Worm (Caenorhabditis elegans): ENCODE data around the gene apa-2.

Gene apa-2

ce11 chrX:9296591-9296990 lies 41.9 kb upstream of the apa-2 start, which contains the start of gene gly-13 (continued):
- TF ChIP-seq mab-9 (GFP tag; IDR thresholded peaks at IDR 0.05) (no peak), nhr-71 (tag; optimal IDR thresholded peaks at IDR 0.05) (peak; percentile 49), ceh-8 (GFP tag; optimal IDR thresholded peaks at IDR 0.05) (no peak), aly-2 (tag; optimal IDR thresholded peaks at IDR 0.05) (no peak), nhr-84 (tag; optimal IDR thresholded peaks at IDR 0.05) (no peak), hlh-17 (GFP tag; optimal IDR thresholded peaks at IDR 0.05; ENCODE audit: borderline replicate concordance) (no peak), efl-1 (optimal IDR thresholded peaks at IDR 0.05) (no peak), efl-1 (GFP tag; optimal IDR thresholded peaks at IDR 0.05 in 1 of 2) (peak in 1 of 2 experiments; percentile 57), ztf-4 (tag; optimal IDR thresholded peaks at IDR 0.05) (no peak), Y116A8C.19 (tag; optimal IDR thresholded peaks at IDR 0.05; ENCODE audit: borderline replicate concordance) (no peak), mep-1 (tag; optimal IDR thresholded peaks at IDR 0.05) (no peak), nhr-12 (tag; optimal IDR thresholded peaks at IDR 0.05) (no peak), ztf-11 (tag; optimal IDR thresholded peaks at IDR 0.05) (no peak), blmp-1 (tag; optimal IDR thresholded peaks at IDR 0.05) (peak; percentile 26), ceh-63 (GFP tag; optimal IDR thresholded peaks at IDR 0.05) (no peak), nhr-76 (tag; optimal IDR thresholded peaks at IDR 0.05) (no peak), C16A3.4 (tag; optimal IDR thresholded peaks at IDR 0.05) (peak; percentile 34), snu-23 (GFP tag; optimal IDR thresholded peaks at IDR 0.05) (peak; percentile 51), egl-27 (tag; optimal IDR thresholded peaks at IDR 0.05) (no peak), nhr-237 (tag; optimal IDR thresholded peaks at IDR 0.05) (no peak), lin-39 (tag; optimal IDR thresholded peaks at IDR 0.05) (no peak), unc-30 (tag; optimal IDR thresholded peaks at IDR 0.05) (no peak), lin-15B (tag; optimal IDR thresholded peaks at IDR 0.05) (no peak), hpl-2 (GFP tag; optimal IDR thresholded peaks at IDR 0.05) (no peak), sup-37 (GFP tag; optimal IDR thresholded peaks at IDR 0.05) (no peak), lin-35 (GFP tag; optimal IDR thresholded peaks at IDR 0.05) (peak in 1 of 2 experiments; percentile 33), lir-3 (tag; optimal IDR thresholded peaks at IDR 0.05; ENCODE audit: poor library complexity) (no peak), ceh-82 (tag; optimal IDR thresholded peaks at IDR 0.05) (no peak), egl-13 (tag; optimal IDR thresholded peaks at IDR 0.05) (no peak), skn-1 (tag; optimal IDR thresholded peaks at IDR 0.05) (peak; percentile 9), pag-3 (tag; optimal IDR thresholded peaks at IDR 0.05; ENCODE audit: borderline replicate concordance, insufficient read depth) (no peak), hlh-4 (tag; optimal IDR thresholded peaks at IDR 0.05) (no peak), nhr-20 (tag; optimal IDR thresholded peaks at IDR 0.05) (peak; percentile 27), irx-1 (tag; optimal IDR thresholded peaks at IDR 0.05) (peak; percentile 5), alr-1 (tag; optimal IDR thresholded peaks at IDR 0.05; ENCODE audit: borderline replicate concordance) (no peak), mef-2 (tag; optimal IDR thresholded peaks at IDR 0.05) (no peak), grh-1 (GFP tag; IDR thresholded peaks at IDR 0.05) (no peak), ceh-90 (tag; optimal IDR thresholded peaks at IDR 0.05) (no peak), fos-1 (tag; optimal IDR thresholded peaks at IDR 0.05) (no peak), pax-3 (tag; optimal IDR thresholded peaks at IDR 0.05) (no peak), lsy-2 (tag; optimal IDR thresholded peaks at IDR 0.05) (peak in 1 of 2 experiments; percentile 30), F16B12.6 (tag; optimal IDR thresholded peaks at IDR 0.05) (no peak), C04F5.9 (tag; optimal IDR thresholded peaks at IDR 0.05) (no peak), snpc-4 (tag; optimal IDR thresholded peaks at IDR 0.05) (no peak), nhr-28 (tag; optimal IDR thresholded peaks at IDR 0.05) (no peak), lin-14 (GFP tag; optimal IDR thresholded peaks at IDR 0.05) (peak; percentile 31), zag-1 (tag; optimal IDR thresholded peaks at IDR 0.05) (no peak)
